Worm (Caenorhabditis elegans): ENCODE measurements around the gene Y54E2A.7.
A peak's percentile ranks its signal among the peaks of the same experiment; 100 is the strongest.

Gene Y54E2A.7

DNA sequence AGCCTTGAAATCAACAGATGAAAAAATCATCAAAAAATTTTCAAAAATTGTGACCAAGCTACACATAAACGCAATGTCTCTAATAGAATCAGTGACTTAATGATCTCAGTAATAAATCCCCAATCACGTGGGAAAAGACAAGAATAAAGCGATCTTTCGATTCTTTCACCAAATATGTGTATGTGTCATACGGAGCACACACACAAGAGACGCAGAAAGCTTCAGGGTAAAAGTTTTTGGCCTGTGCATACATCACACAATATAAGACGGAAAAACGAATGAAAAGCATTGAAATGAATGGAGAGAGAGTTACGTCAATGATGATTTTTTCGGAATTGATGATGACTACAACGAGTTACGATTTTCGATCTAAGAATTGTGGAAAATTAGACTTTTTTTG, 47.7 kb upstream of the Y54E2A.7 start:
- peak; percentile 16 for TF ChIP-seq nhr-80 (tag; optimal IDR thresholded peaks at IDR 0.05)
- no peak for TF ChIP-seq chd-7 (tag; optimal IDR thresholded peaks at IDR 0.05)
- no peak for TF ChIP-seq hsf-1 (GFP tag; IDR thresholded peaks at IDR 0.05)

DNA sequence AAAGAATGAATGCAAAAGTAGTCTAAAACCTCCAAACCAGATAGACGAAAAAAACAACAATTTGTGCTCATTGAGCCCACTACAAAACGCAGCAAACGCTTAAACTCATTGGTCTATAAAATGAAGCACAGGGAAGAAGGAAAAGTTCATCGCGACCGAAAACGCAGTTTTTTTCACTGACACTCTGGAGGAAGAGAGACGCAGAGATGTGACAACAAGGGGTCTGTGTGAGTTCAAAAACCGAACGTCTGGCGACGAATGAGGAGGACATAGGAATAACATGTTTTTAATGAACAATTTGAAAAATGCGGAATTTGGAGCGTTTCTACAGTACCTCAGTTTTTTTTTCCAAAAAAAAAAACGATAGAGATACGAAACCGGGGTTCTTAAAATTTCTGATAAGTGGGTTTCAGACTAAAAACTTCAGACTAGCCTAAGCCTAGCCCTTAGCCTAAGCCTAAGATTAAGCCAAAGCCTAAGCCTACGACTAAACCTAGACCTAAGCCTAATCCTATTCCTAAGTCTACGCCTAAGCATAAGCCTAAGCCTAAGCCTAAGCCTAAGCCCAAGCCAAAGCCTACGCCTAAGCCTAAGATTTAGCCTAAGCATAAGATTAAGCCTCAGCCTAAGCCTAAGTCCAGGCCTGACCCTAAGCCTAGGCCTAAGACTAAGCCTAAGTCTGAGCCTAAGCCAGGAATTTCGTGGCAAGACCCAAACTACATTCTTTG, 46.6 kb upstream of the Y54E2A.7 start:
- peak; percentile 32 for TF ChIP-seq nhr-80 (tag; optimal IDR thresholded peaks at IDR 0.05)
- no peak for TF ChIP-seq Y53F4B.3 (GFP tag; IDR thresholded peaks at IDR 0.05)
- no peak for TF ChIP-seq zfh-2 (GFP tag; conservative IDR thresholded peaks at IDR 0.05)
- TF ChIP-seq sea-2 (GFP tag; IDR thresholded peaks at IDR 0.05) = no peak
- TF ChIP-seq hmg-1.2 (GFP tag; IDR thresholded peaks at IDR 0.05) = peak; percentile 25; the same call in 1 of the 2 replicates
- no peak for TF ChIP-seq ama-1 (optimal IDR thresholded peaks at IDR 0.05)
- TF ChIP-seq ama-1 (GFP tag; optimal IDR thresholded peaks at IDR 0.05) = no peak

DNA sequence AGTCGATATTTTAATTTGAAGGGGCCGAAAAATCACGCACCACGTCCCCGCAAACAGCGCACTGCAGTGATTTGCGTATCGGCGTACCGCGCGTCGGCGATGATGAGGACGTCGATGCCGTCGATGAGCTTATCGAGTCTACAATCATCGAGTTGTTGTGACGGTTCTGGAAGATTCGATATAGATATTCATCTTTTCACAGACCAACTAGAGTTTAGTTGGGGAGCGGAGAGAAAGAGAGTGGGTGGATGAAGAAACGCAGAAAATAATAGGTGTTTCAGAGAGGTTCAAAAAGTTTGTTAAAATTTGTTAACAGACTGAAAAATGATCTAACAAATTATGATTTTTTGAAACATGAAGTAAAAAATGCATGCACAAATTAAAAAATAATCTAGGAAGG, 45.6 kb upstream of the Y54E2A.7 start, which contains the start of gene nhr-61:
Gene nhr-61, minus strand, starts transcription at position 168 of the 400 bp plus-strand sequence.
- no peak for TF ChIP-seq dpl-1 (GFP tag; optimal IDR thresholded peaks at IDR 0.05)
- no peak for TF ChIP-seq aptf-3 (GFP tag; IDR thresholded peaks at IDR 0.05)
- TF ChIP-seq lin-26 (GFP tag; IDR thresholded peaks at IDR 0.05) = no peak
- TF ChIP-seq aptf-2 (GFP tag; conservative IDR thresholded peaks at IDR 0.05) = no peak

DNA sequence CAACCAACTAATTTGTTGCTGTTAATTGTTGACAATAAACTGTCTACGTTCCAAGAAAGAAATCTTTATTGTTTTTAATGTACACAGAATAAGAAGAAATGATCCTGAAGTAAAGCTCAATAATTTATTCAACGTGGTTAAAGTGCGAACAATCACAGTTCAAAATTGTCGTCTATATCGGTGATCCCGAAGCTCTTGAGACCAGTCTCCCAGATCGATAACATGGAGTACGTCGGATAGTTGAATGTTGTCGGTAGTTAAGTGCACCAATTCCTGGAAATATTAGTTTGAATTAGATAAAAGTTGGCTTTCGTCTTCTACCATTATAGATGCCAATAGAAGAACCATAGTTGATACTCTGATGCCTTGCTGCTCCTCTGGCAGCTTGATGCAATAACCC, 43.3 kb upstream of the Y54E2A.7 start:
- TF ChIP-seq attf-6 (GFP tag; IDR thresholded peaks at IDR 0.05) = 0 out of 2 replicates have a peak, but pooled peaks have one; percentile 35
- TF ChIP-seq K12H6.12 (tag; optimal IDR thresholded peaks at IDR 0.05) = no peak
- TF ChIP-seq fkh-3 (tag; optimal IDR thresholded peaks at IDR 0.05) = no peak
- no peak for TF ChIP-seq repo-1 (tag; optimal IDR thresholded peaks at IDR 0.05)
- TF ChIP-seq Y56A3A.18 (GFP tag; IDR thresholded peaks at IDR 0.05) = peak; percentile 44; the same call in 1 of the 2 replicates
- 0 out of 2 replicates have a peak, but pooled peaks have one; percentile 7 for TF ChIP-seq cebp-2 (GFP tag; IDR thresholded peaks at IDR 0.05)
- peak; percentile 36 for TF ChIP-seq F33H1.4 (GFP tag; IDR thresholded peaks at IDR 0.05)
- 0 out of 2 replicates have a peak, but pooled peaks have one; percentile 13 for TF ChIP-seq madf-3 (GFP tag; IDR thresholded peaks at IDR 0.05)
- peak; percentile 27; the same call in 1 of the 2 replicates for TF ChIP-seq pbrm-1 (GFP tag; IDR thresholded peaks at IDR 0.05)
- TF ChIP-seq tbp1 (GFP tag; optimal IDR thresholded peaks at IDR 0.05) = peak; percentile 27
- TF ChIP-seq cebp-1 (GFP tag; IDR thresholded peaks at IDR 0.05) = no peak
- peak; percentile 2 for TF ChIP-seq cebp-1 (tag; optimal IDR thresholded peaks at IDR 0.05)
- TF ChIP-seq lir-1 (GFP tag; conservative IDR thresholded peaks at IDR 0.05) = no peak
- peak; percentile 34 for TF ChIP-seq hrde-1 (tag; optimal IDR thresholded peaks at IDR 0.05; ENCODE audit: borderline replicate concordance)
- peak; percentile 18; the same call in 1 of the 2 replicates for TF ChIP-seq hmg-1.2 (GFP tag; IDR thresholded peaks at IDR 0.05)
- TF ChIP-seq lin-35 (GFP tag; optimal IDR thresholded peaks at IDR 0.05) = peak in 1 of 3 experiments; percentile 42
- TF ChIP-seq F49E8.2 (tag; optimal IDR thresholded peaks at IDR 0.05; ENCODE audit: insufficient read depth) = peak; percentile 42
- TF ChIP-seq rcor-1 (GFP tag; IDR thresholded peaks at IDR 0.05) = peak; percentile 46; the same call in 1 of the 2 replicates
- peak; percentile 65 for TF ChIP-seq hsf-1 (GFP tag; IDR thresholded peaks at IDR 0.05)
- TF ChIP-seq madf-6 (GFP tag; IDR thresholded peaks at IDR 0.05) = peak; percentile 68; the same call in 1 of the 2 replicates
- peak; percentile 25 for TF ChIP-seq lin-54 (GFP tag; optimal IDR thresholded peaks at IDR 0.05)
- peak; percentile 54; the same call in 1 of the 2 replicates for TF ChIP-seq B0336.3 (GFP tag; IDR thresholded peaks at IDR 0.05)
- TF ChIP-seq sptf-2 (GFP tag; optimal IDR thresholded peaks at IDR 0.05) = no peak
- peak; percentile 38; the same call in 1 of the 2 replicates for TF ChIP-seq ekl-4 (GFP tag; IDR thresholded peaks at IDR 0.05)
- TF ChIP-seq snpc-3.4 (tag; optimal IDR thresholded peaks at IDR 0.05) = peak; percentile 66
- peak; percentile 35; the same call in 1 of the 2 replicates for TF ChIP-seq D2030.7 (GFP tag; IDR thresholded peaks at IDR 0.05)
- TF ChIP-seq tlf-1 (GFP tag; optimal IDR thresholded peaks at IDR 0.05) = no peak
- peak; percentile 50; the same call in 1 of the 2 replicates for TF ChIP-seq lin-26 (GFP tag; IDR thresholded peaks at IDR 0.05)
- peak; percentile 28 for TF ChIP-seq him-1 (tag; optimal IDR thresholded peaks at IDR 0.05)
- no peak for TF ChIP-seq lin-40 (tag; optimal IDR thresholded peaks at IDR 0.05)
- no peak for TF ChIP-seq attf-5 (GFP tag; optimal IDR thresholded peaks at IDR 0.05)

All from whole organism, young adult.